Worm (Caenorhabditis elegans): ENCODE results near the gene C05B5.5.

ce11 chrIII:10006734-10007348, 5.7 kb downstream of the C05B5.5 start, which contains the start of gene C05B5.8:
- no peak for TF ChIP-seq akir-1 (GFP tag; optimal IDR thresholded peaks at IDR 0.05)
- TF ChIP-seq F55B11.4 (tag; optimal IDR thresholded peaks at IDR 0.05; ENCODE audit: borderline replicate concordance, insufficient read depth), result no peak
- TF ChIP-seq ccch-3 (GFP tag; optimal IDR thresholded peaks at IDR 0.05), result no peak
- no peak for TF ChIP-seq lin-54 (GFP tag; optimal IDR thresholded peaks at IDR 0.05)
- TF ChIP-seq ets-4 (GFP tag; optimal IDR thresholded peaks at IDR 0.05), result no peak
- TF ChIP-seq ama-1 (optimal IDR thresholded peaks at IDR 0.05), result no peak
- TF ChIP-seq ama-1 (GFP tag; optimal IDR thresholded peaks at IDR 0.05), result no peak
- no peak for TF ChIP-seq athp-1 (tag; optimal IDR thresholded peaks at IDR 0.05)
- no peak for TF ChIP-seq F39B2.1 (GFP tag; IDR thresholded peaks at IDR 0.05)
- TF ChIP-seq dpl-1 (GFP tag; optimal IDR thresholded peaks at IDR 0.05), result no peak
- no peak for TF ChIP-seq rpc-1 (optimal IDR thresholded peaks at IDR 0.05)
- TF ChIP-seq rpc-1 (tag; optimal IDR thresholded peaks at IDR 0.05), result no peak
